Worm (Caenorhabditis elegans): Measurements from ENCODE around the gene skr-21.
A peak's percentile ranks its signal among the peaks of the same experiment; 100 is the strongest.

The skr-21 gene

DNA sequence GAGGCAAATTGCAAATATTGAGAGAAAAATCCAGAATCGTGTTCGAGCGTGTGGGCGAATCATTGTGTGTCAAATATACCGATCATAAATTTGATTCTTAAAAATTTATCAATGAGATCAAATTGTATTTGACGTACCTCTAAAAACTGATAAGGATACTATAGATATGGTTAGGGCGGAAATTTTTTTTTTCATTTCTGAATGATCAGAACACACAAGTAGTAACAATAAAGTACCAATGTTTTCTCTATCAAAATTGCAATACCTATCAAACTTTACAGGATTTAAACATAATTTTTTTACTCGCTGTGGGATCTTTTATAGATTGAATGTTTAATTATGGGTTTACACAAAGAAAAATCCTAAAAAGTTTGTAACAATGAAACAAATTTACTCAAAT is 5.8 kb upstream of the skr-21 start, which contains the start of gene bgnt-1.5:
TSS of gene bgnt-1.5 (minus strand) at position 101 of the 400 bp plus-strand sequence.
- TF ChIP-seq ham-2 (GFP tag; optimal IDR thresholded peaks at IDR 0.05), result no peak
- no peak for TF ChIP-seq nhr-76 (tag; optimal IDR thresholded peaks at IDR 0.05)
- TF ChIP-seq ceh-39 (tag; optimal IDR thresholded peaks at IDR 0.05), result no peak
- TF ChIP-seq ceh-43 (GFP tag; optimal IDR thresholded peaks at IDR 0.05), result no peak
- no peak for TF ChIP-seq nhr-237 (tag; optimal IDR thresholded peaks at IDR 0.05)
- TF ChIP-seq elt-1 (tag; optimal IDR thresholded peaks at IDR 0.05; ENCODE audit: borderline replicate concordance, insufficient read depth), result no peak
- TF ChIP-seq snpc-4 (tag; optimal IDR thresholded peaks at IDR 0.05), result no peak
- no peak for TF ChIP-seq sem-2 (GFP tag; optimal IDR thresholded peaks at IDR 0.05)
- no peak for TF ChIP-seq hlh-1 (tag; optimal IDR thresholded peaks at IDR 0.05)
- no peak for TF ChIP-seq ztf-11 (tag; optimal IDR thresholded peaks at IDR 0.05)
- TF ChIP-seq cnd-1 (tag; optimal IDR thresholded peaks at IDR 0.05), result no peak
- TF ChIP-seq tbx-8 (GFP tag; optimal IDR thresholded peaks at IDR 0.05), result no peak
- TF ChIP-seq ces-1 (GFP tag; optimal IDR thresholded peaks at IDR 0.05), result no peak
- TF ChIP-seq M03D4.4 (tag; optimal IDR thresholded peaks at IDR 0.05), result no peak
- no peak for TF ChIP-seq blmp-1 (tag; optimal IDR thresholded peaks at IDR 0.05)
- no peak for TF ChIP-seq mls-2 (tag; optimal IDR thresholded peaks at IDR 0.05)

DNA sequence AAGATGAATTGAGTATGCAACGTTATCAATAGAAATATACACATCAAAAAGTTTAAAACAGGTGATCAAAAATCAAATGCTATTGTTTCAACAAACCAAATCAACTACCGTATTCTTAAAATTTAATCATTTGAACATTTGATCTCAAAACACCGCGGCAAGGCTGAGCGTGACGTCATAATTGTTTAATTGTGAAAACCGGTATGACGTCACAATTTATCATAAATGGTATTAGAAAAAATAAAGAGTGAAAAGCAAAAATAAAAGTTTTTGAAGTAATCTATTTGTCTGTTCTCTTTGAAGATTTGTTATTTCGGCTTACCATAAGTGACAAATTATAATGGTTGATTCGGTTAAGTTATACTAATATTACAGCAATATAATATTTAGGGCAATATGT is 1.3 kb upstream of the skr-21 start:
- TF ChIP-seq zip-8 (tag; optimal IDR thresholded peaks at IDR 0.05) (peak; percentile 99), lin-13 (tag; optimal IDR thresholded peaks at IDR 0.05) (no peak)

DNA sequence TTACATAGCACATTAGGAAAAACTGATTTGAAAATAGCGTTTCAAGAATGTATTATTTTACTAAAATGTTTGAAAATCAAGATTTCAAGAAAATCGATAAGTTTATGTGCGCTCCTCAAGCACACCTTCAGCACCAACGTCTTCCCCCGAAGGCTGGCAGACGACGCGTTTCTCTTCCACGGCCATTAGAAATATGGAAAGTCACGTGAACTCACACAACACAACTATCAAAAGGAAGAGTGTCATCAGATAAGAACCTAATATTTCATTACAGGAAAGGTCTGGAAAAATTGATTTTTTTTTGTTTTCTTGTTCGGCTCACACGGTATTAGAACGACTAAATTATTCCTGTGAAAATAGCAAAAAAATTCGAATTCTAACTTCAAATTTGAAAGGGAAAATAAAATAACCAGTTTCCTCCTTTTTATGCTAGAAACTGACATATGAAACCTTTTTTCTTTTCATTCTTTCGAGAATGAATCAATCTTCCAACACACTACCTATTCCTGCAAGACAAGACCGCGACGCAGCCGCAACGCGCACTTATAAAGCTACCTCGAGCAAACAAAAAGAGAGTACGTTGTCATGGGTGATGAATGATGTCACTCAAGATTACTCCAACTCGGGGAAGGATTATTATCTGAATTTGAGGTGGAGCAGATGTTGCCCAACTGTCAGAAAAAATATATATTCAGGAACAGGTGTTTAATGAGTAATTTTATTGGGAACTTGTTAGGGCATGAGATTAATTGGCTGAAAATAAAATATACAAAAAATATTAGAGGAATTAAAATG is 1.2 kb downstream of the skr-21 start:
- TF ChIP-seq cnd-1 (tag; optimal IDR thresholded peaks at IDR 0.05), result peak; percentile 29
- no peak for TF ChIP-seq snpc-4 (tag; optimal IDR thresholded peaks at IDR 0.05)
- TF ChIP-seq lin-32 (GFP tag; optimal IDR thresholded peaks at IDR 0.05), result peak; percentile 55
- TF ChIP-seq mep-1 (tag; optimal IDR thresholded peaks at IDR 0.05), result peak; percentile 2
- no peak for TF ChIP-seq elt-3 (tag; optimal IDR thresholded peaks at IDR 0.05)
- peak; percentile 64 for TF ChIP-seq unc-62 (GFP tag; optimal IDR thresholded peaks at IDR 0.05)

DNA sequence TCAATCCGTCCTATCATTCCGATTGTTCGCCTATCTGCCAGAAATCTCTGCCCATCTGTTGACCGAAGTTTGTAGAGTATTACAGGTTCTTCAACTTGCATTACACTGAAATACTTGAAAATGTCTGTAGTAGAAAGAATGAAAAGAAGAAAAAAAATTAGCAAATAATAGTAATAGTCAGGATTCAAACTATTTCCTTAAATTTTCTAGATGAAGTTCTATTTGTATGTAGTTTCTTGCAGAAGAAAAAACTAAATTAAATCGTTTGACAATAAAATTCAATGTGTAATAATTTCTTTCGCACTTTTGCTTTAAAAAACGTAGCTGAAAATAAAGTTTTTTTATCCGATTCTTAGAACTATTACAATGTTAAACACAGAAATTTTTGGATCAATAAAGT is 1.9 kb downstream of the skr-21 start, which contains the start of gene skr-19:
TSS of gene skr-19 (minus strand) at position 101 of the 400 bp plus-strand sequence.
- TF ChIP-seq flh-1 (GFP tag; optimal IDR thresholded peaks at IDR 0.05) (no peak), ceh-83 (GFP tag; optimal IDR thresholded peaks at IDR 0.05) (no peak), sem-2 (GFP tag; optimal IDR thresholded peaks at IDR 0.05) (no peak), elt-1 (tag; optimal IDR thresholded peaks at IDR 0.05; ENCODE audit: borderline replicate concordance, insufficient read depth) (no peak), ztf-11 (tag; optimal IDR thresholded peaks at IDR 0.05) (no peak), elt-3 (tag; optimal IDR thresholded peaks at IDR 0.05) (no peak), lin-32 (GFP tag; optimal IDR thresholded peaks at IDR 0.05) (no peak)

ce11 chrX:13223437-13223836 is 3.0 kb downstream of the skr-21 start, which contains the start of gene skr-20:
TSS of gene skr-20 (minus strand) at chrX:13223537.
- TF ChIP-seq mab-5 (tag; optimal IDR thresholded peaks at IDR 0.05), result no peak
- no peak for TF ChIP-seq zip-8 (tag; optimal IDR thresholded peaks at IDR 0.05)
- no peak for TF ChIP-seq unc-62 (GFP tag; optimal IDR thresholded peaks at IDR 0.05)
- TF ChIP-seq lin-13 (tag; optimal IDR thresholded peaks at IDR 0.05), result no peak
- no peak for TF ChIP-seq M03D4.4 (tag; optimal IDR thresholded peaks at IDR 0.05)
- no peak for TF ChIP-seq snpc-4 (tag; optimal IDR thresholded peaks at IDR 0.05)

DNA sequence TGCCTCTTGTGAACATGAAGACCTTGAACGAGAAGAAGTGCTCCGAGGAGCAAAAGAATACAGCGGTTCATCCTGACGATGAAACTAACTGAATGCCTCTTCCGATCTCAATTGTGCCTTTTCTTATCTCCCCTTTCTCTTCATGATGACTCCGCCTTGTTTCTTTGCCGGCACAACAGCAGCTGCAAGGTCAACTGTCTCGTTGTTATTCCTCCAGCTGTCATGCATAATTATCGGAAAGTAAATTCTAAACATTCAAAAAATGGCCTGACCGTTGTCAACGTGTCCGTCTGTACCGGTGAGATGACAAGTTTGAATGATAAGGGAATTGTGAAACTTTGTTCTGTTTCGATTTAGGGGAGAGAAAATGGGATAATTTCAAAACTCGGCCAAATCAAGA is 5.1 kb downstream of the skr-21 start, which contains the start of gene asp-4:
TSS of gene asp-4 (minus strand) at position 106 of the 400 bp plus-strand sequence.
- peak; percentile 51 for TF ChIP-seq hlh-1 (tag; optimal IDR thresholded peaks at IDR 0.05)
- TF ChIP-seq zip-8 (tag; optimal IDR thresholded peaks at IDR 0.05), result no peak
- TF ChIP-seq cnd-1 (tag; optimal IDR thresholded peaks at IDR 0.05), result peak; percentile 84
- no peak for TF ChIP-seq mls-2 (tag; optimal IDR thresholded peaks at IDR 0.05)
- peak; percentile 37 for TF ChIP-seq mep-1 (tag; optimal IDR thresholded peaks at IDR 0.05)
- peak; percentile 14 for TF ChIP-seq nhr-2 (tag; optimal IDR thresholded peaks at IDR 0.05)
- peak; percentile 80 for TF ChIP-seq lin-32 (GFP tag; optimal IDR thresholded peaks at IDR 0.05)
- TF ChIP-seq ceh-43 (GFP tag; optimal IDR thresholded peaks at IDR 0.05), result no peak
